Fruit fly (Drosophila melanogaster) whole organism: ENCODE results near the gene CG15221.

ENCODE experiments used
- CG8478 ChIP-seq: fragments of >200 bp; optimal IDR thresholded peaks from 2 replicates; lab custom pipeline; 2018; ENCODE audit warnings: inconsistent platforms
- Dll ChIP-seq: fragments of >200 bp; optimal IDR thresholded peaks from 2 replicates; lab custom pipeline; 2017
- EcR ChIP-seq, 2 experiments: fragments of >200 bp; optimal IDR thresholded peaks; 2 replicates each; lab custom pipeline; 2017; ENCODE audit warnings: missing biosample characterization in 2 of 2, missing genetic modification characterization in 2 of 2, missing genetic modification reagents in 2 of 2
- pan ChIP-seq: fragments of >200 bp; optimal IDR thresholded peaks from 2 replicates; lab custom pipeline; 2017
- psq ChIP-seq: fragments of >200 bp; optimal IDR thresholded peaks from 2 replicates; lab custom pipeline; 2017
- usp ChIP-seq: fragments of >200 bp; optimal IDR thresholded peaks from 2 replicates; lab custom pipeline; 2017; ENCODE audit warnings: missing biosample characterization, missing genetic modification characterization, mixed read lengths

DNA sequence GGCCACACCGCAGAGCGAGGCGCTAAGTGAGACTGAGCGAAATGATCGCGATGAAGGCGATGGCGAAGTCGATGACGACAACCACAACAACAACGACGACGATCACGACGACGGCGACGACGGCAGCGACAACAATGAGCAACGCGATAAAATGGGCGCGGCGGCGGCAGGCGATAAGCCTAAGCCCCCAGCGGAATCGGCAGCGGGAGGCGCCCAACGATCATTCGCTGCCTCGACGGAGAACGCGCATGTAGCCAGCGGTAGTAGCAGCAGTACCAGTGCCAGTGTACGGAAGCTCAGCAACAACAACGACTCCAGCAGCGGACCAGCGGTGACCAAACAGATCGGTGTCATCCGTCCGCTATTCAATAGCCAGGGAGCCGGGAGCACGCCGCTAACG is 40.6 kb upstream of the CG15221 start:
- no peak for TF ChIP-seq Dll (lab: Kevin White, UChicago)
- TF ChIP-seq usp (GFP tag; lab: Kevin White, UChicago) = no peak
- no peak for TF ChIP-seq pan (lab: Kevin White, UChicago)
- no peak for TF ChIP-seq CG8478 (lab: Kevin White, UChicago)
- no peak for TF ChIP-seq EcR (GFP tag; optimal IDR thresholded peaks at IDR 0.05; lab: Kevin White, UChicago)
- no peak for TF ChIP-seq psq (lab: Kevin White, UChicago)
